Fruit fly (Drosophila melanogaster): ENCODE data around the gene CG11035.

The CG11035 gene

dm6 chr3R:8001074-8001669 is 31.6 kb downstream of the CG11035 start, which contains the start of the genes Kmn2 and CG2698 (continued):
- TF ChIP-seq CkIIα-i1 (GFP tag; IDR thresholded peaks at IDR 0.05), result peak; percentile 86
- peak; percentile 93 for TF ChIP-seq CG7357 (GFP tag; IDR thresholded peaks at IDR 0.05)
- TF ChIP-seq Myb (GFP tag; optimal IDR thresholded peaks at IDR 0.05), result peak; percentile 59
- TF ChIP-seq CG9727 (GFP tag; optimal IDR thresholded peaks at IDR 0.05), result peak; percentile 96
- peak; percentile 80 to 96 for TF ChIP-seq bsh (GFP tag; optimal IDR thresholded peaks at IDR 0.05)
- TF ChIP-seq HLH4C (GFP tag; IDR thresholded peaks at IDR 0.05; ENCODE audit: partially characterized antibody), result no peak; the same call in 1 of the 3 replicates
- peak; percentile 88 for TF ChIP-seq scrt (GFP tag; optimal IDR thresholded peaks at IDR 0.05)
- peak; percentile 97 for TF ChIP-seq CG4730 (GFP tag; IDR thresholded peaks at IDR 0.05)
- TF ChIP-seq GATAe (GFP tag; conservative IDR thresholded peaks at IDR 0.05), result peak; percentile 90; the same call in 1 of the 2 replicates
- peak; percentile 83 for TF ChIP-seq CG4360 (GFP tag; IDR thresholded peaks at IDR 0.05)
- peak; percentile 56 for TF ChIP-seq nerfin-2 (GFP tag; IDR thresholded peaks at IDR 0.05; ENCODE audit: partially characterized antibody)
- TF ChIP-seq gcm2 (GFP tag; optimal IDR thresholded peaks at IDR 0.05), result peak; percentile 73
- peak; percentile 89 for TF ChIP-seq CG15696 (tag; optimal IDR thresholded peaks at IDR 0.05)
- peak; percentile 98 for TF ChIP-seq CG32532 (GFP tag; IDR thresholded peaks at IDR 0.05)
- peak; percentile 98 for TF ChIP-seq Hr3 (GFP tag; optimal IDR thresholded peaks at IDR 0.05)
- TF ChIP-seq grau (tag; optimal IDR thresholded peaks at IDR 0.05), result peak; percentile 100
- no peak; the same call in 1 of the 2 replicates for TF ChIP-seq tna (GFP tag; IDR thresholded peaks at IDR 0.05; ENCODE audit: partially characterized antibody)
- TF ChIP-seq kah (GFP tag; optimal IDR thresholded peaks at IDR 0.05), result peak; percentile 82
- TF ChIP-seq CG11247 (GFP tag; IDR thresholded peaks at IDR 0.05), result peak; percentile 98
- TF ChIP-seq CG14710 (tag; optimal IDR thresholded peaks at IDR 0.05), result peak; percentile 96
- peak; percentile 95 for TF ChIP-seq CG18476 (GFP tag; optimal IDR thresholded peaks at IDR 0.05)
- TF ChIP-seq dan (GFP tag; IDR thresholded peaks at IDR 0.05), result peak; percentile 93
- TF ChIP-seq ab (GFP tag; optimal IDR thresholded peaks at IDR 0.05), result peak; percentile 69
- TF ChIP-seq Hey (tag; optimal IDR thresholded peaks at IDR 0.05), result peak; percentile 61
- peak; percentile 97 for TF ChIP-seq CG31441 (GFP tag; IDR thresholded peaks at IDR 0.05)
- TF ChIP-seq Awh (GFP tag; IDR thresholded peaks at IDR 0.05), result peak; percentile 97
- peak; percentile 12 for TF ChIP-seq pros (GFP tag; optimal IDR thresholded peaks at IDR 0.05)
- peak; percentile 94 for TF ChIP-seq ATbp (GFP tag; optimal IDR thresholded peaks at IDR 0.05)
- peak; percentile 78 for TF ChIP-seq tap (tag; optimal IDR thresholded peaks at IDR 0.05)
- peak; percentile 55; the same call in 2 of the 3 replicates for TF ChIP-seq knrl (GFP tag; IDR thresholded peaks at IDR 0.05; ENCODE audit: partially characterized antibody)
- peak; percentile 75 for TF ChIP-seq Scr (GFP tag; IDR thresholded peaks at IDR 0.05; ENCODE audit: partially characterized antibody)
- peak; percentile 57 for TF ChIP-seq CG1603 (tag; optimal IDR thresholded peaks at IDR 0.05)
- TF ChIP-seq phol (tag; optimal IDR thresholded peaks at IDR 0.05), result peak; percentile 97
- TF ChIP-seq CG10543 (GFP tag; optimal IDR thresholded peaks at IDR 0.05), result peak; percentile 95
- peak; percentile 97 for TF ChIP-seq Mrtf (GFP tag; IDR thresholded peaks at IDR 0.05)
- TF ChIP-seq emc (GFP tag; optimal IDR thresholded peaks at IDR 0.05), result peak; percentile 69
- TF ChIP-seq CG16815 (GFP tag; optimal IDR thresholded peaks at IDR 0.05), result peak; percentile 96
- TF ChIP-seq CG1602 (GFP tag; optimal IDR thresholded peaks at IDR 0.05), result peak; percentile 97
- TF ChIP-seq CG15514 (GFP tag; optimal IDR thresholded peaks at IDR 0.05), result peak; percentile 90
- peak; percentile 95 for TF ChIP-seq CG13424 (tag; optimal IDR thresholded peaks at IDR 0.05)
- peak; percentile 94 for TF ChIP-seq PHDP (tag; optimal IDR thresholded peaks at IDR 0.05)
- peak; percentile 93 for TF ChIP-seq CG12155 (GFP tag; optimal IDR thresholded peaks at IDR 0.05)
- peak; percentile 95 for TF ChIP-seq so (GFP tag; IDR thresholded peaks at IDR 0.05)
- peak; percentile 38; the same call in 1 of the 3 replicates for TF ChIP-seq CG6791 (GFP tag; IDR thresholded peaks at IDR 0.05; ENCODE audit: partially characterized antibody)
- no peak for TF ChIP-seq fru (optimal IDR thresholded peaks at IDR 0.05)
- TF ChIP-seq CG7839 (tag; optimal IDR thresholded peaks at IDR 0.05), result peak; percentile 97
- TF ChIP-seq yki (optimal IDR thresholded peaks at IDR 0.05), result no peak
- peak; percentile 65 for TF ChIP-seq CG3838 (GFP tag; optimal IDR thresholded peaks at IDR 0.05)
- TF ChIP-seq CG11093 (GFP tag; IDR thresholded peaks at IDR 0.05), result peak; percentile 98
